Worm (Caenorhabditis elegans) whole organism, L4 larva: ENCODE measurements around the gene cest-33.

Source experiments
- R02D3.7 ChIP-seq: fragments of 150-350 bp; sonication (generic microtip); optimal IDR thresholded peaks from 3 replicates; lab custom pipeline; 2014; ENCODE audit warnings: missing biosample characterization, missing genetic modification characterization
- ces-1 ChIP-seq: fragments of 150-350 bp; sonication (generic microtip); optimal IDR thresholded peaks from 4 replicates; lab custom pipeline; 2014; ENCODE audit warnings: missing biosample characterization, missing genetic modification reagents, missing genetic modification characterization
- nhr-10 ChIP-seq: fragments of 150-350 bp; optimal IDR thresholded peaks from 2 replicates; lab custom pipeline; 2014; ENCODE audit warnings: missing biosample characterization, missing genetic modification characterization
- nhr-76 ChIP-seq: fragments of 150-350 bp; optimal IDR thresholded peaks from 2 replicates; lab custom pipeline; 2014; ENCODE audit warnings: missing biosample characterization, missing genetic modification characterization

DNA sequence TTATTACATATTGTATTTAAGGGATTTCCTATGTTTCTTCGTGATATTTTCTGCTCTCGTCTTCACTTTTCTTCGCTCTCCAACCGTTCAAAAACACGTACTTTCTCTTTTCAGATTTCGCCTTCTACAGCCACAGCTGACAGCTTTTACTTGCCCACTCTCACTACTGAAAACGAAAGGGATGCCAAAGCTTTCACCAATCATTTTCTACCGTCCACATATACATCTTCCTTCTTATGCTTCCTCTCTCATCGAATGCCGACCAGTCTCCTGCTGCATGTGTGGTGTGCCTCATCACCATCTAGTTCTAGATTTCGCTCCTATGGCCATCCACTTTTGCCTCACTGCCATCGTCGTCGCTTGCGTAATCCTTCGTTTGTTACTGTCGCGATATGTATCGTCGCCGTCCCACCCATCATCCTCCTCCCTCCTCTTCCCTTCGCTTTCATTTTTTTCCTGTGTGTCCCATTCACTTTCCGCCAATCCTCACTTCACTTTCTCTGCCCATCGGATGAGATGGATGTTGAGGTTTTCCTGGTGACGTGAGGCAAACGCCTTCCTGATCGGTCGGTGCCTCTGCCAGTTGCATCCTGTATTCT lies 12.2 kb downstream of the cest-33 start:
- TF ChIP-seq nhr-76 (tag; lab: Kevin White, UChicago) (no peak), ces-1 (GFP tag; lab: Kevin White, UChicago) (no peak), nhr-10 (no peak), R02D3.7 (tag; lab: Kevin White, UChicago) (no peak)
